Fruit fly (Drosophila melanogaster) whole organism, embryonic: Measurements from ENCODE around the gene Tcs3.

Source experiments
- ATbp ChIP-seq: fragments of 200-800 bp; sonication (Bioruptor generic); optimal IDR thresholded peaks from 2 replicates; lab custom pipeline; 2017; ENCODE audit warnings: missing biosample characterization, mild to moderate bottlenecking, missing genetic modification characterization, missing genetic modification reagents
- Adf1 ChIP-seq: fragments of 200-800 bp; sonication (Bioruptor generic); IDR thresholded peaks from 2 replicates; pipeline ENCODE4 v1.3.6; 2022; ENCODE audit warnings: missing biosample characterization, missing genetic modification characterization
- CG10543 ChIP-seq: fragments of 200-800 bp; sonication (Bioruptor generic); optimal IDR thresholded peaks from 3 replicates; lab custom pipeline; 2017; ENCODE audit warnings: missing biosample characterization, mild to moderate bottlenecking, missing genetic modification characterization, moderate library complexity
- CG11398 ChIP-seq: fragments of 200-800 bp; sonication (Bioruptor generic); optimal IDR thresholded peaks from 2 replicates; lab custom pipeline; 2016; ENCODE audit warnings: missing biosample characterization, missing genetic modification characterization
- CG12659 ChIP-seq: fragments of 200-800 bp; sonication (Bioruptor generic); optimal IDR thresholded peaks from 3 replicates; lab custom pipeline; 2017; ENCODE audit warnings: mild to moderate bottlenecking, missing biosample characterization, missing genetic modification reagents, missing genetic modification characterization
- CG12769 ChIP-seq: fragments of 200-800 bp; sonication (Bioruptor generic); optimal IDR thresholded peaks from 2 replicates; lab custom pipeline; 2019; ENCODE audit warnings: missing biosample characterization, mild to moderate bottlenecking, missing genetic modification characterization, moderate library complexity
- CG13123 ChIP-seq: fragments of 200-800 bp; sonication (Bioruptor generic); optimal IDR thresholded peaks from 2 replicates; lab custom pipeline; 2016; ENCODE audit warnings: missing biosample characterization, missing genetic modification characterization
- CG14965 ChIP-seq: fragments of 200-800 bp; sonication (Bioruptor generic); optimal IDR thresholded peaks from 2 replicates; lab custom pipeline; 2016; ENCODE audit warnings: missing biosample characterization, missing genetic modification characterization, borderline replicate concordance
- CG15479 ChIP-seq: fragments of 200-800 bp; sonication (Bioruptor generic); optimal IDR thresholded peaks from 3 replicates; lab custom pipeline; 2019; ENCODE audit warnings: missing biosample characterization, mild to moderate bottlenecking, missing genetic modification characterization, moderate library complexity
- CG2120 ChIP-seq: fragments of 200-800 bp; sonication (Bioruptor generic); optimal IDR thresholded peaks from 3 replicates; lab custom pipeline; 2016; ENCODE audit warnings: missing biosample characterization, missing genetic modification characterization
- CG2199 ChIP-seq: fragments of 200-800 bp; sonication (Bioruptor generic); IDR thresholded peaks from 3 replicates; pipeline ENCODE4 v1.3.6; 2022; ENCODE audit warnings: missing biosample characterization, missing genetic modification characterization
- CG32532 ChIP-seq: fragments of 200-800 bp; sonication (Bioruptor generic); IDR thresholded peaks from 2 replicates; pipeline ENCODE4 v1.3.6; 2022; ENCODE audit warnings: missing biosample characterization, missing genetic modification characterization
- CG32772 ChIP-seq: fragments of 200-800 bp; sonication (Bioruptor generic); IDR thresholded peaks from 2 replicates; pipeline ENCODE4 v1.3.6; 2022; ENCODE audit warnings: missing biosample characterization, missing genetic modification characterization
- CG33557 ChIP-seq: fragments of 200-800 bp; sonication (Bioruptor generic); optimal IDR thresholded peaks from 2 replicates; lab custom pipeline; 2019; ENCODE audit warnings: missing biosample characterization, mild to moderate bottlenecking, missing genetic modification characterization, moderate library complexity
- CG34376 ChIP-seq: fragments of 200-800 bp; sonication (Bioruptor generic); optimal IDR thresholded peaks from 2 replicates; lab custom pipeline; 2018; ENCODE audit warnings: missing biosample characterization, mild to moderate bottlenecking, missing genetic modification characterization
- CG4404 ChIP-seq: fragments of 200-800 bp; sonication (Bioruptor generic); IDR thresholded peaks from 2 replicates; pipeline ENCODE4 v1.3.6; 2022; ENCODE audit warnings: missing biosample characterization, missing genetic modification characterization
- CG6765 ChIP-seq: fragments of 200-800 bp; sonication (Bioruptor generic); optimal IDR thresholded peaks from 3 replicates; lab custom pipeline; 2017; ENCODE audit warnings: missing biosample characterization, mild to moderate bottlenecking, missing genetic modification characterization
- CG7745 ChIP-seq: fragments of 200-800 bp; sonication (Bioruptor generic); optimal IDR thresholded peaks from 2 replicates; lab custom pipeline; 2018; ENCODE audit warnings: missing biosample characterization, mild to moderate bottlenecking, missing genetic modification characterization, moderate library complexity
- CG8290 ChIP-seq, 3 experiments: fragments of 200-800 bp; sonication (Bioruptor generic); optimal IDR thresholded peaks; 2 replicates each; lab custom pipeline; 2016 to 2019; ENCODE audit warnings: missing biosample characterization in 3 of 3, missing genetic modification characterization in 3 of 3, mild to moderate bottlenecking in 2 of 3, moderate library complexity in 1 of 3
- CG8359 ChIP-seq: fragments of 200-800 bp; sonication (Bioruptor generic); optimal IDR thresholded peaks from 2 replicates; lab custom pipeline; 2017; ENCODE audit warnings: missing biosample characterization, mild to moderate bottlenecking, missing genetic modification characterization, borderline replicate concordance
- CG9817 ChIP-seq: fragments of 200-800 bp; sonication (Bioruptor generic); optimal IDR thresholded peaks from 2 replicates; lab custom pipeline; 2018; ENCODE audit warnings: missing biosample characterization, mild to moderate bottlenecking, missing genetic modification characterization, moderate library complexity
- CG9932 ChIP-seq: fragments of 200-800 bp; sonication (Bioruptor generic); IDR thresholded peaks from 2 replicates; pipeline ENCODE4 v1.3.6; 2022; ENCODE audit warnings: missing biosample characterization, missing genetic modification characterization
- Camta ChIP-seq: fragments of 200-800 bp; sonication (Bioruptor generic); optimal IDR thresholded peaks from 2 replicates; lab custom pipeline; 2016; ENCODE audit warnings: missing biosample characterization, missing genetic modification characterization
- Dek ChIP-seq: fragments of 200-800 bp; sonication (Bioruptor generic); optimal IDR thresholded peaks from 3 replicates; lab custom pipeline; 2019; ENCODE audit warnings: missing biosample characterization, mild to moderate bottlenecking, missing genetic modification characterization, moderate library complexity
- Ets65A ChIP-seq: fragments of 200-800 bp; sonication (Bioruptor generic); peaks from one replicate; lab custom pipeline; 2016; ENCODE audit warnings: missing biosample characterization, missing genetic modification characterization
- Ets97D ChIP-seq: fragments of 200-800 bp; sonication (Bioruptor generic); optimal IDR thresholded peaks from 3 replicates; lab custom pipeline; 2016; ENCODE audit warnings: missing biosample characterization, missing genetic modification characterization
- HHEX ChIP-seq: fragments of 200-800 bp; sonication (Bioruptor generic); optimal IDR thresholded peaks from 3 replicates; lab custom pipeline; 2017; ENCODE audit warnings: missing biosample characterization, mild to moderate bottlenecking, missing genetic modification characterization, missing genetic modification reagents
- Hmr ChIP-seq: fragments of 200-800 bp; sonication (Bioruptor generic); optimal IDR thresholded peaks from 3 replicates; lab custom pipeline; 2017; ENCODE audit warnings: mild to moderate bottlenecking, missing biosample characterization, missing genetic modification reagents, missing genetic modification characterization
- Lpt ChIP-seq: fragments of >200 bp; optimal IDR thresholded peaks from 2 replicates; lab custom pipeline; 2018; ENCODE audit warnings: missing biosample characterization, missing genetic modification characterization
- Med ChIP-seq: fragments of 200-800 bp; sonication (Bioruptor generic); peaks from one replicate; lab custom pipeline; 2016; ENCODE audit warnings: missing biosample characterization, missing genetic modification characterization, mild to moderate bottlenecking, inconsistent platforms, moderate library complexity
- Meics ChIP-seq: fragments of 200-800 bp; sonication (Bioruptor generic); optimal IDR thresholded peaks from 2 replicates; lab custom pipeline; 2017; ENCODE audit warnings: missing biosample characterization, mild to moderate bottlenecking, missing genetic modification characterization
- NFAT ChIP-seq: fragments of 200-800 bp; sonication (Bioruptor generic); IDR thresholded peaks from 2 replicates; pipeline ENCODE4 v1.3.6; 2022; ENCODE audit warnings: missing biosample characterization, missing genetic modification characterization
- Ptx1 ChIP-seq: fragments of 200-800 bp; sonication (Bioruptor generic); IDR thresholded peaks from 2 replicates; pipeline ENCODE4 v1.3.6; 2022; ENCODE audit warnings: missing biosample characterization, missing genetic modification characterization
- Rfx ChIP-seq: fragments of 200-800 bp; sonication (Bioruptor generic); IDR thresholded peaks from 2 replicates; pipeline ENCODE4 v1.3.6; 2022; ENCODE audit warnings: missing biosample characterization, missing genetic modification characterization
- ase ChIP-seq: fragments of 200-800 bp; sonication (Bioruptor generic); IDR thresholded peaks from 3 replicates; pipeline ENCODE4 v1.3.6; 2022; ENCODE audit warnings: missing biosample characterization, missing genetic modification characterization
- cwo ChIP-seq: fragments of 200-800 bp; sonication (Bioruptor generic); optimal IDR thresholded peaks from 3 replicates; lab custom pipeline; 2017; ENCODE audit warnings: missing biosample characterization, missing genetic modification characterization, mild to moderate bottlenecking, moderate library complexity, missing genetic modification reagents
- dimm ChIP-seq: fragments of 200-800 bp; sonication (Bioruptor generic); IDR thresholded peaks from 2 replicates; pipeline ENCODE4 v1.3.6; 2022; ENCODE audit warnings: missing biosample characterization, missing genetic modification characterization
- dpn ChIP-seq, 2 experiments: fragments of 200-800 bp; sonication (Bioruptor generic); optimal IDR thresholded peaks; 3 replicates each; lab custom pipeline; 2016; ENCODE audit warnings: missing biosample characterization in 2 of 2, missing genetic modification characterization in 2 of 2
- fu2 ChIP-seq: fragments of 200-800 bp; sonication (Bioruptor generic); optimal IDR thresholded peaks from 2 replicates; lab custom pipeline; 2016; ENCODE audit warnings: missing biosample characterization, missing genetic modification characterization
- gro ChIP-seq: fragments of 200-800 bp; sonication (Bioruptor generic); optimal IDR thresholded peaks from 2 replicates; lab custom pipeline; 2016; ENCODE audit warnings: missing biosample characterization, missing genetic modification characterization
- hbn ChIP-seq: fragments of 200-800 bp; sonication (Bioruptor generic); IDR thresholded peaks from 2 replicates; pipeline ENCODE4 v1.3.6; 2022; ENCODE audit warnings: missing biosample characterization, missing genetic modification characterization; ENCODE audit not compliant: partially characterized antibody
- her ChIP-seq: fragments of 200-800 bp; sonication (Bioruptor generic); optimal IDR thresholded peaks from 2 replicates; lab custom pipeline; 2016; ENCODE audit warnings: missing biosample characterization, missing genetic modification characterization
- jigr1 ChIP-seq: fragments of 200-800 bp; sonication (Bioruptor generic); IDR thresholded peaks from 3 replicates; pipeline ENCODE4 v1.3.6; 2022; ENCODE audit warnings: missing biosample characterization, missing genetic modification characterization
- knrl ChIP-seq: fragments of 200-800 bp; sonication (Bioruptor generic); IDR thresholded peaks from 3 replicates; pipeline ENCODE4 v1.3.6; 2022; ENCODE audit warnings: missing biosample characterization, missing genetic modification characterization; ENCODE audit not compliant: partially characterized antibody
- nerfin-1 ChIP-seq: fragments of 200-800 bp; sonication (Bioruptor generic); optimal IDR thresholded peaks from 3 replicates; lab custom pipeline; 2019; ENCODE audit warnings: missing biosample characterization, mild to moderate bottlenecking, missing genetic modification characterization, moderate library complexity
- nmo ChIP-seq: fragments of 200-800 bp; sonication (Bioruptor generic); optimal IDR thresholded peaks from 2 replicates; lab custom pipeline; 2018; ENCODE audit warnings: missing biosample characterization, mild to moderate bottlenecking, missing genetic modification characterization, moderate library complexity
- oc ChIP-seq: fragments of 200-800 bp; sonication (Bioruptor generic); optimal IDR thresholded peaks from 2 replicates; lab custom pipeline; 2018; ENCODE audit warnings: missing biosample characterization, mild to moderate bottlenecking, missing genetic modification characterization, moderate library complexity
- pfk ChIP-seq: fragments of 200-800 bp; sonication (Bioruptor generic); optimal IDR thresholded peaks from 2 replicates; lab custom pipeline; 2018; ENCODE audit warnings: missing biosample characterization, mild to moderate bottlenecking, missing genetic modification characterization, moderate library complexity
- phol ChIP-seq: fragments of 200-800 bp; sonication (Bioruptor generic); optimal IDR thresholded peaks from 3 replicates; lab custom pipeline; 2018; ENCODE audit warnings: missing biosample characterization, mild to moderate bottlenecking, missing genetic modification characterization, moderate library complexity
- sens ChIP-seq: fragments of 200-800 bp; sonication (Bioruptor generic); peaks from one replicate; lab custom pipeline; 2016; ENCODE audit warnings: missing biosample characterization, missing genetic modification characterization
- wek ChIP-seq: fragments of 200-800 bp; sonication (Bioruptor generic); optimal IDR thresholded peaks from 3 replicates; lab custom pipeline; 2018; ENCODE audit warnings: missing biosample characterization, mild to moderate bottlenecking, missing genetic modification characterization, moderate library complexity

Tcs3 gene

DNA sequence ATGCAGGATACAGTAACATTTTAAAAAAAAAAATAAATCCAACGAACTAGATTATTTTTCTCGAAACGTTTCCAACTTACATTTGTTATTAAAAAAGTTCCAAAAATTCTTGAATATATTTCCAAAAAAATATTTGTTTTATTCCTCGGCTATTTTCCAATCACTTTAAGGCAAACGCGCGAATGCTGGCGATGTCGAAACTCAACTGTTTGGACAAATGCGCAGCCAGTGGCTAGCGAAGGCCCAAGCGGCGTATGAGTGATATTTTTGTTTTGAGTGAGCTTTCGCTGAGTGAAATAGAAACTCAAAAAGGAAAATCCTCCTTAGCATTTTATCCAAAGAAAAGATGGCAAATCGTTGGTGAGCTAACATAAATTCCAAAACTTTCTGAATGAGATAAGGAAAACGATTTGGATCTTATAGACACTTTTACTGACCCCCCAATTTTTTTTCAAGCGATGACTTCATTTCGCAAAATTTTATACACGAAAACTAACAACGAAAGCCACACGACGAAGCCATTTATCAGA is 7.5 kb downstream of the Tcs3 start, which contains the start of gene ringer (continued):
- TF ChIP-seq hbn (GFP tag; lab: Robert Waterston, UW) (no peak), Med (peak; percentile 58), CG13123 (no peak), pfk (GFP tag; lab: Kevin White, UChicago) (no peak), Ptx1 (GFP tag; lab: Robert Waterston, UW) (no peak), CG9817 (tag; lab: Kevin White, UChicago) (no peak), NFAT (GFP tag; lab: Robert Waterston, UW) (no peak), nerfin-1 (no peak), Hmr (GFP tag; lab: Kevin White, UChicago) (peak; percentile 48), wek (GFP tag; lab: Kevin White, UChicago) (no peak), CG8290 (GFP tag; optimal IDR thresholded peaks at IDR 0.05; lab: Kevin White, UChicago) (no peak), CG8290 (tag; optimal IDR thresholded peaks at IDR 0.05; lab: Kevin White, UChicago) (peak in 1 of 2 experiments; percentile 52), Dek (tag; lab: Kevin White, UChicago) (peak; percentile 23), CG11398 (GFP tag; lab: Kevin White, UChicago) (no peak), dpn (GFP tag; optimal IDR thresholded peaks at IDR 0.05; lab: Kevin White, UChicago) (no peak), CG34376 (peak; percentile 35), oc (no peak), gro (peak; percentile 29), CG15479 (GFP tag; lab: Kevin White, UChicago) (no peak), dimm (GFP tag; lab: Robert Waterston, UW) (no peak), HHEX (peak; percentile 34), Meics (GFP tag; lab: Kevin White, UChicago) (peak; percentile 33), ase (no peak), cwo (GFP tag; lab: Kevin White, UChicago) (no peak), CG2120 (peak; percentile 29), Lpt (GFP tag; lab: Kevin White, UChicago) (no peak), CG32772 (GFP tag; lab: Robert Waterston, UW) (no peak), her (no peak), CG6765 (GFP tag; lab: Kevin White, UChicago) (no peak), CG12659 (GFP tag; lab: Kevin White, UChicago) (peak; percentile 8), CG10543 (GFP tag; lab: Kevin White, UChicago) (peak; percentile 9), CG14965 (GFP tag; lab: Kevin White, UChicago) (no peak), Adf1 (peak; percentile 8; the same call in 1 of the 2 replicates), fu2 (GFP tag; lab: Kevin White, UChicago) (no peak), CG2199 (GFP tag; lab: Robert Waterston, UW) (no peak), jigr1 (GFP tag; lab: Robert Waterston, UW) (no peak)

DNA sequence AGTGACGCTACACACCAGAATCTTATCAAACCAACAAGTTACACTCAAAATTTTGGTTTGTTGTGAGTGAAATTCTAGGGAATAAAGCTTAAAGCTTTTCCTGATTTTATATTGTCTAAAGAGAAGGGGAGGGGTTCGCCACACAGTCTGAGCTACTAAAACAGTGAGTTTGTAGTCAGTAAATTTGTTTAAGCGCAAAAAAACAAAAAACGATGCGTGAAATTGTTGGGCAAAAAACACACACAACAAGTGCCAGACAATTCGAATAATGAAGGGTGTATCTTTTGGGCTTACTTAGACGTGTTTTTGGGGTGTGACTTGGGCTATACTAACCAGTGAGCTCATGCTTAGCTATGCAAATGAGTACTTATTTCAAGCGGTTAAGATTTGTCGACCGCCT is 8.0 kb downstream of the Tcs3 start:
- TF ChIP-seq Ets65A (GFP tag; lab: Kevin White, UChicago) (no peak), Camta (no peak), sens (GFP tag; lab: Kevin White, UChicago) (peak; percentile 56), CG7745 (tag; lab: Kevin White, UChicago) (no peak), CG4404 (GFP tag; lab: Robert Waterston, UW) (no peak), CG8359 (GFP tag; lab: Kevin White, UChicago) (no peak), CG33557 (GFP tag; lab: Kevin White, UChicago) (no peak), CG32532 (GFP tag; lab: Robert Waterston, UW) (no peak), phol (tag; lab: Kevin White, UChicago) (no peak), CG9932 (GFP tag; lab: Robert Waterston, UW) (no peak), CG8290 (GFP tag; optimal IDR thresholded peaks at IDR 0.05; lab: Kevin White, UChicago) (no peak), CG8290 (tag; optimal IDR thresholded peaks at IDR 0.05; lab: Kevin White, UChicago) (peak in 1 of 2 experiments; percentile 7), Rfx (GFP tag; lab: Robert Waterston, UW) (peak; percentile 26; the same call in 1 of the 2 replicates), ATbp (no peak), knrl (GFP tag; lab: Robert Waterston, UW) (no peak), Ets97D (GFP tag; lab: Kevin White, UChicago) (no peak), nmo (no peak), CG12769 (tag; lab: Kevin White, UChicago) (peak; percentile 18)
